Worm (Caenorhabditis elegans): ENCODE results near the gene F41C3.2.

- no peak for TF ChIP-seq flt-1 (GFP tag; IDR thresholded peaks at IDR 0.05)
- no peak for TF ChIP-seq T22C8.4 (GFP tag; IDR thresholded peaks at IDR 0.05)
- TF ChIP-seq ztf-29 (GFP tag; IDR thresholded peaks at IDR 0.05): no peak
- TF ChIP-seq cog-1 (tag; optimal IDR thresholded peaks at IDR 0.05): no peak
- no peak for TF ChIP-seq med-1 (GFP tag; optimal IDR thresholded peaks at IDR 0.05; ENCODE audit: insufficient read depth)
- TF ChIP-seq tab-1 (GFP tag; IDR thresholded peaks at IDR 0.05): no peak
- TF ChIP-seq klf-2 (GFP tag; conservative IDR thresholded peaks at IDR 0.05): no peak
Measured at ce11 chrII:4741527-4742187, 8.1 kb upstream of the F41C3.2 start, which contains the start of gene acs-11.

Measured in whole organism, midembryonic.